Worm (Caenorhabditis elegans): ENCODE measurements around the gene parn-1.

ce11 chrV:12733465-12734248, 38.6 kb upstream of the parn-1 start, which contains the start of the genes dhs-21 and xbx-9:
- TF ChIP-seq him-1 (tag; optimal IDR thresholded peaks at IDR 0.05) (no peak), W03F9.2 (tag; optimal IDR thresholded peaks at IDR 0.05) (no peak)
